Worm (Caenorhabditis elegans): ENCODE results near the gene srw-4.

Gene srw-4

ce11 chrV:2857842-2858241 lies 30.7 kb downstream of the srw-4 start, which contains the start of gene srj-55:
TSS of gene srj-55 (minus strand) at chrV:2857942.
- no peak for TF ChIP-seq unc-62 (GFP tag; optimal IDR thresholded peaks at IDR 0.05)

ce11 chrV:2855473-2855872 lies 33.1 kb downstream of the srw-4 start, which contains the start of gene srj-57:
TSS of gene srj-57 (minus strand) at chrV:2855573.
- no peak for TF ChIP-seq unc-62 (GFP tag; optimal IDR thresholded peaks at IDR 0.05)

ce11 chrV:2849071-2849470 lies 39.5 kb downstream of the srw-4 start, which contains the start of gene ugt-53:
TSS of gene ugt-53 (plus strand) at chrV:2849343.
- no peak for TF ChIP-seq unc-62 (GFP tag; optimal IDR thresholded peaks at IDR 0.05)

- TF ChIP-seq unc-62 (GFP tag; optimal IDR thresholded peaks at IDR 0.05), result no peak
Observed at ce11 chrV:2848290-2848937, 40.2 kb downstream of the srw-4 start, which contains the start of gene srj-49. TSS of gene srj-49 (minus strand) at chrV:2848340.

DNA sequence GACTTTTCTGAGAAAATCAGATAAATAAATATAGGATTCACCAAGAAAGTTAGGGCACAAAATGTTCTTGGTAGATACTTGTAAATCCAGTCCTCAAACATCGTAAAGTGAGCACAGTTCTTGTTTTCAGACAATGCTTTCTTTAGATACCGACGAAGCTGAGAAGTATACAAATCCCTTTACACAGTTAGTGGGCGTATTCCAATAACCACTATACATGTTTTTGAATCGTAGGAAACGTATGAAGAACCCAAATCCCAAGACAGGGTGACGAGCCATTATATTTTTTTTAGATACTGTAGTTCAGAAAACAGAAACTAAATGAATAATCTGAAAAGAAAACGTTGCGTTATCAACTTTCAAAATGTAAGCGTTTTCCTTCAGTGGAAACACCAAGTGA lies 42.8 kb downstream of the srw-4 start, which contains the start of gene srj-44:
srj-44 (minus strand) TSS at position 101 of the 400 bp plus-strand sequence.
- no peak for TF ChIP-seq unc-62 (GFP tag; optimal IDR thresholded peaks at IDR 0.05)
